Worm (Caenorhabditis elegans) whole organism, L3 larva: ENCODE data around the gene B0563.5.

ENCODE experiments used
- R02D3.7 ChIP-seq: fragments of 150-350 bp; optimal IDR thresholded peaks from 2 replicates; lab custom pipeline; 2014; ENCODE audit warnings: missing biosample characterization, missing genetic modification characterization
- ZK546.5 ChIP-seq: sonication (generic microtip); optimal IDR thresholded peaks from 2 replicates; lab custom pipeline; 2017; ENCODE audit warnings: missing biosample characterization, missing genetic modification characterization
- aly-2 ChIP-seq: fragments of 150-350 bp; optimal IDR thresholded peaks from 2 replicates; lab custom pipeline; 2014; ENCODE audit warnings: missing biosample characterization, missing genetic modification characterization
- ama-1 ChIP-seq: fragments of 150-350 bp; optimal IDR thresholded peaks from 2 replicates; lab custom pipeline; 2018
- ceh-28 ChIP-seq: fragments of 150-350 bp; optimal IDR thresholded peaks from 2 replicates; lab custom pipeline; 2014; ENCODE audit warnings: missing biosample characterization, missing genetic modification reagents, missing genetic modification characterization
- ceh-82 ChIP-seq: fragments of 150-350 bp; optimal IDR thresholded peaks from 2 replicates; lab custom pipeline; 2014; ENCODE audit warnings: missing biosample characterization, missing genetic modification characterization
- ceh-9 ChIP-seq: sonication (generic microtip); optimal IDR thresholded peaks from 2 replicates; lab custom pipeline; 2018; ENCODE audit warnings: missing biosample characterization, missing genetic modification characterization
- daf-12 ChIP-seq: fragments of 150-350 bp; optimal IDR thresholded peaks from 2 replicates; lab custom pipeline; 2014; ENCODE audit warnings: missing biosample characterization, missing genetic modification reagents, missing genetic modification characterization
- egl-27 ChIP-seq: sonication (generic microtip); optimal IDR thresholded peaks from 4 replicates; lab custom pipeline; 2017; ENCODE audit warnings: missing biosample characterization, missing genetic modification reagents, missing genetic modification characterization
- egl-5 ChIP-seq: fragments of 150-350 bp; optimal IDR thresholded peaks from 2 replicates; lab custom pipeline; 2017; ENCODE audit warnings: missing biosample characterization, missing genetic modification reagents, missing genetic modification characterization, inconsistent platforms
- elt-2 ChIP-seq: sonication (generic microtip); optimal IDR thresholded peaks from 2 replicates; lab custom pipeline; 2016; ENCODE audit warnings: missing genetic modification reagents, mild to moderate bottlenecking, missing genetic modification characterization, missing compliant biosample characterization
- elt-3 ChIP-seq, 3 experiments: fragments of 150-350 bp in 1 of 3; sonication (generic microtip) in 2 of 3; optimal IDR thresholded peaks; 2 replicates in 2 of 3; 4 replicates in 1 of 3; lab custom pipeline; 2014 to 2017; ENCODE audit warnings: missing biosample characterization in 3 of 3, missing genetic modification characterization in 3 of 3
- eor-1 ChIP-seq, 2 experiments: fragments of 150-350 bp; optimal IDR thresholded peaks; 2 replicates each; lab custom pipeline; 2014 to 2018; ENCODE audit warnings: missing biosample characterization in 2 of 2, missing genetic modification characterization in 2 of 2
- hmg-11 ChIP-seq: sonication (generic microtip); optimal IDR thresholded peaks from 2 replicates; lab custom pipeline; 2016; ENCODE audit warnings: missing genetic modification characterization, missing compliant biosample characterization
- lin-15B ChIP-seq: fragments of 150-350 bp; optimal IDR thresholded peaks from 2 replicates; lab custom pipeline; 2014; ENCODE audit warnings: missing biosample characterization, missing genetic modification characterization
- mdl-1 ChIP-seq: fragments of 150-350 bp; optimal IDR thresholded peaks from 2 replicates; lab custom pipeline; 2014; ENCODE audit warnings: missing biosample characterization, missing genetic modification characterization
- mml-1 ChIP-seq: fragments of 150-350 bp; sonication (generic microtip); optimal IDR thresholded peaks from 3 replicates; lab custom pipeline; 2014; ENCODE audit warnings: missing biosample characterization, missing genetic modification characterization
- nfya-1 ChIP-seq: sonication (generic microtip); optimal IDR thresholded peaks from 2 replicates; lab custom pipeline; 2017; ENCODE audit warnings: missing genetic modification characterization, mild to moderate bottlenecking, missing compliant biosample characterization, antibody characterized with exemption, moderate library complexity; ENCODE audit not compliant: insufficient read depth
- nhr-12 ChIP-seq: fragments of 150-350 bp; optimal IDR thresholded peaks from 2 replicates; lab custom pipeline; 2014; ENCODE audit warnings: missing biosample characterization, missing genetic modification characterization
- nhr-237 ChIP-seq: fragments of 150-350 bp; optimal IDR thresholded peaks from 2 replicates; lab custom pipeline; 2014; ENCODE audit warnings: missing biosample characterization, missing genetic modification characterization
- nhr-25 ChIP-seq: sonication (generic microtip); optimal IDR thresholded peaks from 2 replicates; lab custom pipeline; 2017; ENCODE audit warnings: missing biosample characterization, missing genetic modification characterization
- nhr-28 ChIP-seq: fragments of 150-350 bp; optimal IDR thresholded peaks from 2 replicates; lab custom pipeline; 2014; ENCODE audit warnings: missing biosample characterization, missing genetic modification characterization
- nhr-77 ChIP-seq: fragments of 150-350 bp; optimal IDR thresholded peaks from 2 replicates; lab custom pipeline; 2014; ENCODE audit warnings: missing biosample characterization, missing genetic modification characterization
- pha-4 ChIP-seq: fragments of 150-350 bp; optimal IDR thresholded peaks from 2 replicates; lab custom pipeline; 2014; ENCODE audit warnings: missing biosample characterization, missing genetic modification reagents, missing genetic modification characterization
- pqm-1 ChIP-seq: fragments of 150-350 bp; optimal IDR thresholded peaks from 2 replicates; lab custom pipeline; 2017; ENCODE audit warnings: missing biosample characterization, missing genetic modification characterization, inconsistent platforms
- sea-2 ChIP-seq: fragments of 150-350 bp; sonication (generic microtip); optimal IDR thresholded peaks from 4 replicates; lab custom pipeline; 2014; ENCODE audit warnings: missing biosample characterization, missing genetic modification reagents, missing genetic modification characterization
- unc-39 ChIP-seq: sonication (generic microtip); optimal IDR thresholded peaks from 4 replicates; lab custom pipeline; 2017; ENCODE audit warnings: missing biosample characterization, missing genetic modification characterization
- ztf-11 ChIP-seq: fragments of 150-350 bp; optimal IDR thresholded peaks from 2 replicates; lab custom pipeline; 2014; ENCODE audit warnings: missing biosample characterization, missing genetic modification characterization

The B0563.5 gene

ce11 chrX:9145848-9146247, at the start of gene B0563.5:
TSS of gene B0563.5 (plus strand) at chrX:9146148.
- TF ChIP-seq pha-4 (tag; lab: Kevin White, UChicago) (no peak), ZK546.5 (tag; lab: Kevin White, UChicago) (no peak), hmg-11 (tag; lab: Kevin White, UChicago) (no peak), ceh-9 (tag; lab: Kevin White, UChicago) (no peak)

DNA sequence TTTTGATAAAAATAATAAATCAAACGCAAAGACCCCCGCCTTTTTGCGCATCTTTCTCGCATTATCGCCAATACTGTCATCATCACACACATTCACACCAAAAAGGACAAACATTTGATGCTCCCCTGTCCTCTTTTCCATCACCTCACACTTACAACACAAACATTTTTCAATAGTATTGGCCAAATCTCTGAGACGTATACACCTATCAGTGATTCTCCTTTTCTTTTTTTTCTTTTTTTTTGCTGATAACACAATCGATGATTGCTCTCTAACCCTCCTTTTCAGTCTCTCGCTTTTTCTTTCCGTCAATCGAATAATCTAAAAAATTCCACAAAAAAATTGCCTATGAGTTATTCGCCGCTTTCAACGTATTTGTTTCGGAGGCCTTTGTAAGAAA, 49.1 kb upstream of the B0563.5 start:
- TF ChIP-seq elt-2 (tag; lab: Kevin White, UChicago), result peak; percentile 87
- TF ChIP-seq pha-4 (tag; lab: Kevin White, UChicago), result peak; percentile 56
- TF ChIP-seq ZK546.5 (tag; lab: Kevin White, UChicago), result no peak
- TF ChIP-seq pqm-1, result peak; percentile 78
- no peak for TF ChIP-seq lin-15B (tag; lab: Kevin White, UChicago)
- TF ChIP-seq unc-39 (tag; lab: Kevin White, UChicago), result no peak
- TF ChIP-seq nhr-12, result no peak
- TF ChIP-seq nfya-1 (tag; lab: Kevin White, UChicago), result no peak

ce11 chrX:9102150-9102549, 43.8 kb upstream of the B0563.5 start:
- TF ChIP-seq sea-2 (GFP tag; lab: Kevin White, UChicago), result no peak
- peak; percentile 50 for TF ChIP-seq nhr-25 (tag; lab: Kevin White, UChicago)
- TF ChIP-seq mml-1, result no peak
- TF ChIP-seq aly-2 (tag; lab: Kevin White, UChicago), result no peak
- no peak for TF ChIP-seq elt-3 (tag; optimal IDR thresholded peaks at IDR 0.05; lab: Kevin White, UChicago)
- TF ChIP-seq, all 47 proteins: peak for 1

ce11 chrX:9103048-9103447, 42.9 kb upstream of the B0563.5 start:
- TF ChIP-seq ztf-11 (tag; lab: Kevin White, UChicago) (no peak), pha-4 (tag; lab: Kevin White, UChicago) (peak; percentile 49)

DNA sequence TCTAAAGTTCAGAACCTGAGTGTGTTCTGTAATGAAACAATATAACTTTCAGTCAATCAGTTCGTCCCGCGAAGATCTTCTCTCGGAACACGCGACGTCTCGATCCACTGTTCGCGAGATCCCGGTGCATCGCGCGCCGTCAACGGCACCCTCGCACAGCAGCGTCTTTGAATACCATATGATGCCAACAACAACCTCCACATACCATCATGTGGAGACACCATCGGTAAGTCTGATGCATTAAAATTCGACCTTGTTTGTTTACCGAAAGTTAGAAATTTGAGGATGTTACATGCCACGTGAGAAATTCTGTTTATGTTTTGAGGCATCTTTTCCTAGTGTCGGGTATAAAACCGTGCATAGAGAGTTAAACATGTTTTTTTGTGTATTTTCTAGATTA, 42.4 kb upstream of the B0563.5 start:
- TF ChIP-seq sea-2 (GFP tag; lab: Kevin White, UChicago) (no peak), unc-39 (tag; lab: Kevin White, UChicago) (no peak), ceh-9 (tag; lab: Kevin White, UChicago) (no peak), nhr-28 (tag; lab: Kevin White, UChicago) (no peak), nhr-77 (tag; lab: Kevin White, UChicago) (no peak), ama-1 (lab: Kevin White, UChicago) (no peak), eor-1 (tag; optimal IDR thresholded peaks at IDR 0.05; lab: Kevin White, UChicago) (no peak), egl-27 (no peak), nhr-12 (no peak), ceh-82 (no peak), R02D3.7 (tag; lab: Kevin White, UChicago) (no peak), mdl-1 (tag; lab: Kevin White, UChicago) (no peak), nhr-237 (tag; lab: Kevin White, UChicago) (no peak), ceh-28 (tag; lab: Kevin White, UChicago) (no peak), daf-12 (no peak), nhr-25 (tag; lab: Kevin White, UChicago) (no peak), ZK546.5 (tag; lab: Kevin White, UChicago) (no peak)

- TF ChIP-seq pha-4 (tag; lab: Kevin White, UChicago) (peak; percentile 83), ama-1 (lab: Kevin White, UChicago) (no peak), pqm-1 (peak; percentile 49), aly-2 (tag; lab: Kevin White, UChicago) (no peak)
Measured at ce11 chrX:9104399-9104798, 41.5 kb upstream of the B0563.5 start.

- no peak for TF ChIP-seq egl-5 (tag; lab: Kevin White, UChicago)
- TF ChIP-seq ama-1 (lab: Kevin White, UChicago), result no peak
- peak; percentile 48 for TF ChIP-seq elt-2 (tag; lab: Kevin White, UChicago)
- peak; percentile 12 for TF ChIP-seq pqm-1
- no peak for TF ChIP-seq ztf-11 (tag; lab: Kevin White, UChicago)
- TF ChIP-seq, all 47 proteins: peak for 2
Measured at ce11 chrX:9105075-9105474, 40.9 kb upstream of the B0563.5 start.
